Fruit fly (Drosophila melanogaster) whole organism, embryonic: ENCODE data around the gene Rgl.

Experiments used
- Abd-B ChIP-seq: fragments of 200-800 bp; sonication (Bioruptor generic); optimal IDR thresholded peaks from 2 replicates; lab custom pipeline; 2018; ENCODE audit warnings: missing biosample characterization, mild to moderate bottlenecking, missing genetic modification characterization, moderate library complexity
- Blimp-1 ChIP-seq: fragments of 200-800 bp; sonication (Bioruptor generic); optimal IDR thresholded peaks from 3 replicates; lab custom pipeline; 2018; ENCODE audit warnings: missing biosample characterization, missing genetic modification characterization, mild to moderate bottlenecking, moderate library complexity, missing genetic modification reagents
- CG10267 ChIP-seq: fragments of 200-800 bp; sonication (Bioruptor generic); optimal IDR thresholded peaks from 2 replicates; lab custom pipeline; 2018; ENCODE audit warnings: missing biosample characterization, mild to moderate bottlenecking, missing genetic modification characterization, moderate library complexity
- CG10543 ChIP-seq: fragments of 200-800 bp; sonication (Bioruptor generic); optimal IDR thresholded peaks from 3 replicates; lab custom pipeline; 2017; ENCODE audit warnings: missing biosample characterization, mild to moderate bottlenecking, missing genetic modification characterization, moderate library complexity
- CG10654 ChIP-seq: fragments of 200-800 bp; sonication (Bioruptor generic); optimal IDR thresholded peaks from 2 replicates; lab custom pipeline; 2016; ENCODE audit warnings: missing biosample characterization, missing genetic modification characterization
- CG11504 ChIP-seq: fragments of 200-800 bp; sonication (Bioruptor generic); optimal IDR thresholded peaks from 3 replicates; lab custom pipeline; 2019; ENCODE audit warnings: missing biosample characterization, mild to moderate bottlenecking, missing genetic modification characterization, moderate library complexity
- CG1233 ChIP-seq: fragments of 200-800 bp; sonication (Bioruptor generic); optimal IDR thresholded peaks from 4 replicates; lab custom pipeline; 2018; ENCODE audit warnings: missing biosample characterization, mild to moderate bottlenecking, missing genetic modification characterization
- CG13296 ChIP-seq: fragments of 200-800 bp; sonication (Bioruptor generic); optimal IDR thresholded peaks from 3 replicates; lab custom pipeline; 2018; ENCODE audit warnings: missing biosample characterization, mild to moderate bottlenecking, missing genetic modification characterization
- CG14014 ChIP-seq: fragments of 200-800 bp; sonication (Bioruptor generic); IDR thresholded peaks from 2 replicates; pipeline ENCODE4 v1.3.6; 2022; ENCODE audit warnings: missing biosample characterization, missing genetic modification characterization
- CG17385 ChIP-seq: fragments of 200-800 bp; sonication (Bioruptor generic); optimal IDR thresholded peaks from 3 replicates; lab custom pipeline; 2018; ENCODE audit warnings: missing biosample characterization, mild to moderate bottlenecking, missing genetic modification characterization
- CG18619 ChIP-seq: fragments of 200-800 bp; sonication (Bioruptor generic); optimal IDR thresholded peaks from 3 replicates; lab custom pipeline; 2017; ENCODE audit warnings: missing biosample characterization, mild to moderate bottlenecking, missing genetic modification characterization
- CG2889 ChIP-seq: fragments of 200-800 bp; sonication (Bioruptor generic); IDR thresholded peaks from 3 replicates; pipeline ENCODE4 v1.3.6; 2022; ENCODE audit warnings: missing biosample characterization, missing genetic modification characterization
- CG30403 ChIP-seq: fragments of 200-800 bp; sonication (Bioruptor generic); optimal IDR thresholded peaks from 3 replicates; lab custom pipeline; 2016; ENCODE audit warnings: missing biosample characterization, missing genetic modification characterization
- CG32532 ChIP-seq: fragments of 200-800 bp; sonication (Bioruptor generic); IDR thresholded peaks from 2 replicates; pipeline ENCODE4 v1.3.6; 2022; ENCODE audit warnings: missing biosample characterization, missing genetic modification characterization
- CG34224 ChIP-seq: fragments of 200-800 bp; sonication (Bioruptor generic); IDR thresholded peaks from 3 replicates; pipeline ENCODE4 v1.3.6; 2022; ENCODE audit warnings: missing biosample characterization, missing genetic modification characterization; ENCODE audit not compliant: partially characterized antibody
- CG34376 ChIP-seq: fragments of 200-800 bp; sonication (Bioruptor generic); optimal IDR thresholded peaks from 2 replicates; lab custom pipeline; 2018; ENCODE audit warnings: missing biosample characterization, mild to moderate bottlenecking, missing genetic modification characterization
- CG3838 ChIP-seq: fragments of 200-800 bp; sonication (Bioruptor generic); optimal IDR thresholded peaks from 3 replicates; lab custom pipeline; 2016; ENCODE audit warnings: missing biosample characterization, missing genetic modification characterization
- CG5953 ChIP-seq: fragments of 200-800 bp; sonication (Bioruptor generic); IDR thresholded peaks from 2 replicates; pipeline ENCODE4 v1.3.6; 2022; ENCODE audit warnings: missing biosample characterization, missing genetic modification characterization
- CG6254 ChIP-seq: fragments of 200-800 bp; sonication (Bioruptor generic); optimal IDR thresholded peaks from 3 replicates; lab custom pipeline; 2017; ENCODE audit warnings: mild to moderate bottlenecking, missing biosample characterization, missing genetic modification reagents, missing genetic modification characterization
- CG6272 ChIP-seq: fragments of 200-800 bp; sonication (Bioruptor generic); IDR thresholded peaks from 2 replicates; pipeline ENCODE4 v1.3.6; 2022; ENCODE audit warnings: missing biosample characterization, missing genetic modification characterization
- CG6765 ChIP-seq: fragments of 200-800 bp; sonication (Bioruptor generic); optimal IDR thresholded peaks from 3 replicates; lab custom pipeline; 2017; ENCODE audit warnings: missing biosample characterization, mild to moderate bottlenecking, missing genetic modification characterization
- CG7928 ChIP-seq: fragments of 200-800 bp; sonication (Bioruptor generic); optimal IDR thresholded peaks from 2 replicates; lab custom pipeline; 2017; ENCODE audit warnings: missing biosample characterization, mild to moderate bottlenecking, missing genetic modification characterization
- CG8281 ChIP-seq: fragments of 200-800 bp; sonication (Bioruptor generic); optimal IDR thresholded peaks from 2 replicates; lab custom pipeline; 2018; ENCODE audit warnings: missing biosample characterization, mild to moderate bottlenecking, missing genetic modification characterization, moderate library complexity
- CG9932 ChIP-seq: fragments of 200-800 bp; sonication (Bioruptor generic); IDR thresholded peaks from 2 replicates; pipeline ENCODE4 v1.3.6; 2022; ENCODE audit warnings: missing biosample characterization, missing genetic modification characterization
- Dref ChIP-seq: fragments of 200-800 bp; sonication (Bioruptor generic); IDR thresholded peaks from 2 replicates; pipeline ENCODE4 v1.3.6; 2022; ENCODE audit warnings: missing biosample characterization, missing genetic modification characterization
- HLH3B ChIP-seq: fragments of 200-800 bp; sonication (Bioruptor generic); IDR thresholded peaks from 2 replicates; pipeline ENCODE4 v1.3.6; 2022; ENCODE audit warnings: missing biosample characterization, missing genetic modification characterization
- HLH54F ChIP-seq: fragments of 200-800 bp; sonication (Bioruptor generic); optimal IDR thresholded peaks from 3 replicates; lab custom pipeline; 2016; ENCODE audit warnings: missing biosample characterization, missing genetic modification characterization
- Jarid2 ChIP-seq: fragments of 200-800 bp; sonication (Bioruptor generic); optimal IDR thresholded peaks from 3 replicates; lab custom pipeline; 2017; ENCODE audit warnings: mild to moderate bottlenecking, missing biosample characterization, missing genetic modification reagents, missing genetic modification characterization
- Med ChIP-seq: fragments of 200-800 bp; sonication (Bioruptor generic); peaks from one replicate; lab custom pipeline; 2016; ENCODE audit warnings: missing biosample characterization, missing genetic modification characterization, mild to moderate bottlenecking, inconsistent platforms, moderate library complexity
- PHDP ChIP-seq: fragments of 200-800 bp; sonication (Bioruptor generic); optimal IDR thresholded peaks from 3 replicates; lab custom pipeline; 2018; ENCODE audit warnings: missing biosample characterization, mild to moderate bottlenecking, missing genetic modification characterization, moderate library complexity
- Rfx ChIP-seq: fragments of 200-800 bp; sonication (Bioruptor generic); IDR thresholded peaks from 2 replicates; pipeline ENCODE4 v1.3.6; 2022; ENCODE audit warnings: missing biosample characterization, missing genetic modification characterization
- Ssrp ChIP-seq: fragments of 200-800 bp; sonication (Bioruptor generic); optimal IDR thresholded peaks from 2 replicates; lab custom pipeline; 2018; ENCODE audit warnings: missing biosample characterization, mild to moderate bottlenecking, missing genetic modification characterization, moderate library complexity
- bsh ChIP-seq, 2 experiments: fragments of 200-800 bp; sonication (Bioruptor generic); optimal IDR thresholded peaks; 2 replicates each; lab custom pipeline; 2017 to 2018; ENCODE audit warnings: mild to moderate bottlenecking in 2 of 2, missing biosample characterization in 2 of 2, missing genetic modification characterization in 2 of 2, moderate library complexity in 1 of 2
- croc ChIP-seq: fragments of 200-800 bp; sonication (Bioruptor generic); conservative IDR thresholded peaks from 3 replicates; pipeline ENCODE4 v1.3.6; 2022; ENCODE audit warnings: missing biosample characterization, missing genetic modification characterization
- danr ChIP-seq: fragments of 200-800 bp; sonication (Bioruptor generic); IDR thresholded peaks from 2 replicates; pipeline ENCODE4 v1.3.6; 2022; ENCODE audit warnings: missing biosample characterization, missing genetic modification characterization
- fd3F ChIP-seq: fragments of 200-800 bp; sonication (Bioruptor generic); optimal IDR thresholded peaks from 2 replicates; lab custom pipeline; 2018; ENCODE audit warnings: missing biosample characterization, mild to moderate bottlenecking, missing genetic modification characterization, moderate library complexity
- fd96Cb ChIP-seq: fragments of 200-800 bp; sonication (Bioruptor generic); optimal IDR thresholded peaks from 2 replicates; lab custom pipeline; 2018; ENCODE audit warnings: missing biosample characterization, mild to moderate bottlenecking, missing genetic modification characterization, moderate library complexity
- gsb-n ChIP-seq: fragments of 200-800 bp; sonication (Bioruptor generic); optimal IDR thresholded peaks from 3 replicates; lab custom pipeline; 2018; ENCODE audit warnings: missing biosample characterization, mild to moderate bottlenecking, missing genetic modification characterization
- hkb ChIP-seq, 2 experiments: fragments of 200-800 bp in 1 of 2; fragments of >200 bp in 1 of 2; sonication (Bioruptor generic) in 1 of 2; IDR thresholded peaks in 1 of 2; optimal IDR thresholded peaks in 1 of 2; 2 replicates each; pipeline versions ENCODE4 v1.3.6 to Lab custom; 2017 to 2022; ENCODE audit warnings: missing biosample characterization in 1 of 2, missing genetic modification characterization in 1 of 2
- lola ChIP-seq, 3 experiments: fragments of >200 bp in 2 of 3; fragments of 200-800 bp in 1 of 3; sonication (Bioruptor generic) in 1 of 3; optimal IDR thresholded peaks; 2 replicates each; lab custom pipeline; 2017 to 2019; ENCODE audit warnings: missing biosample characterization in 3 of 3, missing genetic modification characterization in 3 of 3, mild to moderate bottlenecking in 1 of 3, moderate library complexity in 1 of 3
- peb ChIP-seq: fragments of 200-800 bp; sonication (Bioruptor generic); IDR thresholded peaks from 2 replicates; pipeline ENCODE4 v1.3.6; 2022; ENCODE audit warnings: missing biosample characterization, missing genetic modification characterization
- prd ChIP-seq, 3 experiments: fragments of >200 bp in 2 of 3; fragments of 200-800 bp in 1 of 3; sonication (Bioruptor generic) in 1 of 3; optimal IDR thresholded peaks in 2 of 3; IDR thresholded peaks in 1 of 3; 2 replicates in 2 of 3; 3 replicates in 1 of 3; pipeline versions ENCODE4 v1.3.6 to Lab custom; 2017 to 2022; ENCODE audit warnings: missing biosample characterization in 1 of 3, missing genetic modification characterization in 1 of 3
- sc ChIP-seq, 3 experiments: fragments of >200 bp in 2 of 3; fragments of 200-800 bp in 1 of 3; sonication (Bioruptor generic) in 1 of 3; optimal IDR thresholded peaks; 2 replicates in 2 of 3; 3 replicates in 1 of 3; lab custom pipeline; 2017; ENCODE audit warnings: mild to moderate bottlenecking in 1 of 3, missing biosample characterization in 1 of 3, missing genetic modification characterization in 1 of 3, missing genetic modification reagents in 1 of 3
- sd ChIP-seq: fragments of 200-800 bp; sonication (Bioruptor generic); optimal IDR thresholded peaks from 3 replicates; lab custom pipeline; 2018; ENCODE audit warnings: missing biosample characterization, mild to moderate bottlenecking, missing genetic modification characterization, moderate library complexity
- slbo ChIP-seq: fragments of 200-800 bp; sonication (Bioruptor generic); IDR thresholded peaks from 2 replicates; pipeline ENCODE4 v1.3.6; 2022; ENCODE audit warnings: missing biosample characterization, missing genetic modification characterization
- so ChIP-seq: fragments of 200-800 bp; sonication (Bioruptor generic); IDR thresholded peaks from 3 replicates; pipeline ENCODE4 v1.3.6; 2022; ENCODE audit warnings: missing biosample characterization, missing genetic modification characterization
- zen ChIP-seq: fragments of 200-800 bp; sonication (Bioruptor generic); optimal IDR thresholded peaks from 3 replicates; lab custom pipeline; 2018; ENCODE audit warnings: missing biosample characterization, mild to moderate bottlenecking, missing genetic modification characterization, moderate library complexity

The Rgl gene

dm6 chr3L:13911649-13912260, 13.4 kb downstream of the Rgl start (continued):
- TF ChIP-seq Jarid2 (peak; percentile 26), croc (GFP tag; lab: Robert Waterston, UW) (peak; percentile 56; the same call in 2 of the 3 replicates), so (GFP tag; lab: Robert Waterston, UW) (peak; percentile 77; the same call in 1 of the 3 replicates), hkb (optimal IDR thresholded peaks at IDR 0.05; lab: Kevin White, UChicago) (no peak), hkb (GFP tag; IDR thresholded peaks at IDR 0.05; lab: Robert Waterston, UW) (peak; percentile 63), CG10267 (peak; percentile 63), CG30403 (peak; percentile 54), CG17385 (GFP tag; lab: Kevin White, UChicago) (peak; percentile 43), CG13296 (GFP tag; lab: Kevin White, UChicago) (peak; percentile 56), CG5953 (GFP tag; lab: Robert Waterston, UW) (no peak), sd (tag; lab: Kevin White, UChicago) (peak; percentile 67), fd3F (GFP tag; lab: Kevin White, UChicago) (peak; percentile 44), CG10543 (GFP tag; lab: Kevin White, UChicago) (peak; percentile 31), CG32532 (GFP tag; lab: Robert Waterston, UW) (peak; percentile 51), HLH3B (GFP tag; lab: Robert Waterston, UW) (peak; percentile 62), CG34224 (GFP tag; lab: Robert Waterston, UW) (no peak), Blimp-1 (GFP tag; lab: Kevin White, UChicago) (peak; percentile 68), CG8281 (tag; lab: Kevin White, UChicago) (peak; percentile 42), PHDP (tag; lab: Kevin White, UChicago) (peak; percentile 74), Ssrp (tag; lab: Kevin White, UChicago) (peak; percentile 77), Med (peak; percentile 58), CG2889 (peak; percentile 42; the same call in 1 of the 3 replicates), fd96Cb (tag; lab: Kevin White, UChicago) (peak; percentile 71), CG3838 (GFP tag; lab: Kevin White, UChicago) (no peak), CG14014 (GFP tag; lab: Robert Waterston, UW) (peak; percentile 57), gsb-n (tag; lab: Kevin White, UChicago) (peak; percentile 51), prd (optimal IDR thresholded peaks at IDR 0.05; lab: Kevin White, UChicago) (no peak), prd (GFP tag; IDR thresholded peaks at IDR 0.05; lab: Robert Waterston, UW) (peak; percentile 70), zen (tag; lab: Kevin White, UChicago) (peak; percentile 13), danr (peak; percentile 67), CG1233 (GFP tag; lab: Kevin White, UChicago) (peak; percentile 55), HLH54F (GFP tag; lab: Kevin White, UChicago) (no peak), Rfx (GFP tag; lab: Robert Waterston, UW) (peak; percentile 66), lola (GFP tag; optimal IDR thresholded peaks at IDR 0.05; lab: Kevin White, UChicago) (peak in 1 of 3 experiments; percentile 49)

dm6 chr3L:13905515-13905914, 19.6 kb downstream of the Rgl start:
- no peak for TF ChIP-seq sc (optimal IDR thresholded peaks at IDR 0.05; lab: Kevin White, UChicago)
- peak; percentile 9 for TF ChIP-seq sc (GFP tag; optimal IDR thresholded peaks at IDR 0.05; lab: Kevin White, UChicago)
- TF ChIP-seq slbo (GFP tag; lab: Robert Waterston, UW), result peak; percentile 66
- no peak for TF ChIP-seq Dref (GFP tag; lab: Robert Waterston, UW)
- peak; percentile 28 for TF ChIP-seq CG6254 (GFP tag; lab: Kevin White, UChicago)
- TF ChIP-seq HLH3B (GFP tag; lab: Robert Waterston, UW), result peak; percentile 51; the same call in 1 of the 2 replicates
- peak; percentile 75 for TF ChIP-seq CG6765 (GFP tag; lab: Kevin White, UChicago)
- no peak for TF ChIP-seq CG6272
- peak; percentile 66 for TF ChIP-seq CG18619 (GFP tag; lab: Kevin White, UChicago)
- peak; percentile 6 for TF ChIP-seq Abd-B
- peak; percentile 37 for TF ChIP-seq CG10654 (GFP tag; lab: Kevin White, UChicago)
- peak; percentile 34; the same call in 1 of the 2 replicates for TF ChIP-seq CG9932 (GFP tag; lab: Robert Waterston, UW)
- TF ChIP-seq CG7928 (GFP tag; lab: Kevin White, UChicago), result peak; percentile 17
- peak; percentile 88 for TF ChIP-seq CG11504 (tag; lab: Kevin White, UChicago)
- TF ChIP-seq peb (GFP tag; lab: Robert Waterston, UW), result no peak
- peak in 1 of 2 experiments; percentile 52 for TF ChIP-seq bsh (GFP tag; optimal IDR thresholded peaks at IDR 0.05; lab: Kevin White, UChicago)
- TF ChIP-seq CG34376 (GFP tag; lab: Kevin White, UChicago), result peak; percentile 75
